Worm (Caenorhabditis elegans) whole organism, L1 larva: Measurements from ENCODE around the gene mspn-1.

ENCODE experiments used
- C16A3.4 ChIP-seq: fragments of 150-350 bp; optimal IDR thresholded peaks from 2 replicates; lab custom pipeline; 2014; ENCODE audit warnings: missing biosample characterization, missing genetic modification characterization
- F16B12.6 ChIP-seq: fragments of 150-350 bp; optimal IDR thresholded peaks from 2 replicates; lab custom pipeline; 2014; ENCODE audit warnings: missing biosample characterization, missing genetic modification characterization
- alr-1 ChIP-seq: fragments of 200-800 bp; sonication (Bioruptor generic); optimal IDR thresholded peaks from 2 replicates; lab custom pipeline; 2018; ENCODE audit warnings: borderline replicate concordance, mild to moderate bottlenecking, missing genetic modification characterization, missing compliant biosample characterization
- aly-2 ChIP-seq: fragments of 150-350 bp; optimal IDR thresholded peaks from 2 replicates; lab custom pipeline; 2014; ENCODE audit warnings: missing biosample characterization, missing genetic modification characterization
- blmp-1 ChIP-seq: fragments of 150-350 bp; optimal IDR thresholded peaks from 2 replicates; lab custom pipeline; 2014; ENCODE audit warnings: missing biosample characterization, missing genetic modification characterization
- ceh-63 ChIP-seq: fragments of 200-800 bp; sonication (Bioruptor generic); optimal IDR thresholded peaks from 2 replicates; lab custom pipeline; 2018; ENCODE audit warnings: mild to moderate bottlenecking, missing genetic modification characterization, missing compliant biosample characterization
- ceh-88 ChIP-seq: fragments of 200-800 bp; sonication (Bioruptor generic); IDR thresholded peaks from 2 replicates; pipeline ENCODE4 v1.3.6; 2022; ENCODE audit warnings: missing genetic modification characterization, missing compliant biosample characterization
- dpl-1 ChIP-seq, 3 experiments: fragments of 150-350 bp in 2 of 3; sonication (generic microtip) in 1 of 3; optimal IDR thresholded peaks; 2 replicates each; lab custom pipeline; 2014 to 2017; ENCODE audit warnings: missing biosample characterization in 3 of 3, missing genetic modification characterization in 3 of 3, missing genetic modification reagents in 3 of 3
- dsc-1 ChIP-seq: sonication (generic microtip); optimal IDR thresholded peaks from 2 replicates; lab custom pipeline; 2016; ENCODE audit warnings: mild to moderate bottlenecking, missing genetic modification characterization, missing compliant biosample characterization
- efl-1 ChIP-seq, 4 experiments: fragments of 150-350 bp; optimal IDR thresholded peaks in 3 of 4; peaks in 1 of 4; 1 replicate in 1 of 4; 2 replicates in 3 of 4; lab custom pipeline; 2014; ENCODE audit warnings: missing biosample characterization in 2 of 4, missing genetic modification characterization in 2 of 4, missing genetic modification reagents in 2 of 4
- efl-3 ChIP-seq: fragments of 200-800 bp; sonication (Bioruptor generic); optimal IDR thresholded peaks from 2 replicates; lab custom pipeline; 2018; ENCODE audit warnings: mild to moderate bottlenecking, missing genetic modification characterization, missing compliant biosample characterization
- egl-13 ChIP-seq: sonication (generic microtip); optimal IDR thresholded peaks from 2 replicates; lab custom pipeline; 2016; ENCODE audit warnings: missing genotype, missing genetic modification reagents, missing genetic modification characterization, missing compliant biosample characterization
- fkh-10 ChIP-seq: sonication (generic microtip); optimal IDR thresholded peaks from 2 replicates; lab custom pipeline; 2017; ENCODE audit warnings: missing biosample characterization, missing genetic modification reagents, missing genetic modification characterization
- fkh-4 ChIP-seq: sonication (generic microtip); optimal IDR thresholded peaks from 2 replicates; lab custom pipeline; 2016; ENCODE audit warnings: missing compliant biosample characterization, missing genetic modification characterization, borderline replicate concordance
- fkh-8 ChIP-seq: sonication (generic microtip); optimal IDR thresholded peaks from 2 replicates; lab custom pipeline; 2016; ENCODE audit warnings: mild to moderate bottlenecking, missing genetic modification characterization, missing compliant biosample characterization
- grh-1 ChIP-seq: fragments of 200-800 bp; sonication (Bioruptor generic); IDR thresholded peaks from 2 replicates; pipeline ENCODE4 v1.3.6; 2022; ENCODE audit warnings: missing genetic modification reagents, missing genetic modification characterization, missing compliant biosample characterization
- lin-13 ChIP-seq: fragments of 150-350 bp; optimal IDR thresholded peaks from 2 replicates; lab custom pipeline; 2014; ENCODE audit warnings: missing biosample characterization, missing genetic modification reagents, missing genetic modification characterization
- lin-15B ChIP-seq: fragments of 150-350 bp; sonication (generic microtip); optimal IDR thresholded peaks from 3 replicates; lab custom pipeline; 2014; ENCODE audit warnings: missing biosample characterization, missing genetic modification characterization
- lin-35 ChIP-seq, 2 experiments: fragments of 150-350 bp; optimal IDR thresholded peaks; 2 replicates each; lab custom pipeline; 2014; ENCODE audit warnings: missing biosample characterization in 2 of 2, missing genetic modification characterization in 2 of 2, missing genetic modification reagents in 2 of 2
- mdl-1 ChIP-seq, 2 experiments: fragments of 150-350 bp; optimal IDR thresholded peaks; 2 replicates each; lab custom pipeline; 2014 to 2017; ENCODE audit warnings: missing biosample characterization in 2 of 2, missing genetic modification characterization in 2 of 2, inconsistent platforms in 1 of 2
- mep-1 ChIP-seq: fragments of 150-350 bp; optimal IDR thresholded peaks from 2 replicates; lab custom pipeline; 2014; ENCODE audit warnings: missing biosample characterization, missing genetic modification characterization
- nhr-11 ChIP-seq: fragments of 150-350 bp; optimal IDR thresholded peaks from 2 replicates; lab custom pipeline; 2014; ENCODE audit warnings: missing biosample characterization, missing genetic modification characterization
- nhr-12 ChIP-seq: sonication (generic microtip); optimal IDR thresholded peaks from 2 replicates; lab custom pipeline; 2017; ENCODE audit warnings: missing biosample characterization, missing genetic modification characterization
- nhr-19 ChIP-seq: fragments of 200-800 bp; sonication (Bioruptor generic); conservative IDR thresholded peaks from 2 replicates; pipeline ENCODE4 v1.3.6; 2022; ENCODE audit warnings: missing genetic modification characterization, missing compliant biosample characterization
- nhr-237 ChIP-seq: fragments of 150-350 bp; optimal IDR thresholded peaks from 2 replicates; lab custom pipeline; 2014; ENCODE audit warnings: missing biosample characterization, missing genetic modification characterization
- nhr-47 ChIP-seq: sonication (generic microtip); optimal IDR thresholded peaks from 2 replicates; lab custom pipeline; 2016; ENCODE audit warnings: mild to moderate bottlenecking, missing genetic modification characterization, moderate library complexity, missing compliant biosample characterization
- nhr-76 ChIP-seq: sonication (generic microtip); optimal IDR thresholded peaks from 2 replicates; lab custom pipeline; 2017; ENCODE audit warnings: missing biosample characterization, missing genetic modification characterization
- nhr-85 ChIP-seq: sonication (generic microtip); peaks from one replicate; lab custom pipeline; 2016; ENCODE audit warnings: missing genetic modification characterization, inconsistent platforms, missing compliant biosample characterization
- nhr-90 ChIP-seq: sonication (generic microtip); optimal IDR thresholded peaks from 2 replicates; lab custom pipeline; 2016; ENCODE audit warnings: mild to moderate bottlenecking, missing genetic modification characterization, missing compliant biosample characterization; ENCODE audit not compliant: poor library complexity
- pag-3 ChIP-seq: sonication (generic microtip); optimal IDR thresholded peaks from 2 replicates; lab custom pipeline; 2017; ENCODE audit warnings: missing genetic modification characterization, mild to moderate bottlenecking, missing compliant biosample characterization, antibody characterized with exemption, borderline replicate concordance; ENCODE audit not compliant: insufficient read depth
- pax-3 ChIP-seq: fragments of 200-800 bp; sonication (Bioruptor generic); optimal IDR thresholded peaks from 2 replicates; lab custom pipeline; 2018; ENCODE audit warnings: mild to moderate bottlenecking, missing genetic modification characterization, moderate library complexity, missing compliant biosample characterization
- rnt-1 ChIP-seq: sonication (generic microtip); optimal IDR thresholded peaks from 2 replicates; lab custom pipeline; 2016; ENCODE audit warnings: mild to moderate bottlenecking, missing genetic modification characterization, moderate library complexity, missing compliant biosample characterization
- skn-1 ChIP-seq: fragments of 150-350 bp; optimal IDR thresholded peaks from 2 replicates; lab custom pipeline; 2014; ENCODE audit warnings: missing biosample characterization, missing genetic modification characterization
- snpc-4 ChIP-seq: fragments of 150-350 bp; optimal IDR thresholded peaks from 2 replicates; lab custom pipeline; 2014; ENCODE audit warnings: missing biosample characterization, missing genetic modification characterization
- snu-23 ChIP-seq: sonication (generic microtip); optimal IDR thresholded peaks from 2 replicates; lab custom pipeline; 2016; ENCODE audit warnings: missing genetic modification characterization, missing compliant biosample characterization
- unc-86 ChIP-seq: sonication (generic microtip); optimal IDR thresholded peaks from 2 replicates; lab custom pipeline; 2016; ENCODE audit warnings: missing genetic modification characterization, missing compliant biosample characterization
- vab-15 ChIP-seq: sonication (generic microtip); optimal IDR thresholded peaks from 2 replicates; lab custom pipeline; 2017; ENCODE audit warnings: missing genotype, mild to moderate bottlenecking, missing genetic modification characterization, missing compliant biosample characterization
- xbp-1 ChIP-seq: sonication (generic microtip); optimal IDR thresholded peaks from 2 replicates; lab custom pipeline; 2016; ENCODE audit warnings: missing genetic modification characterization, missing compliant biosample characterization
- zag-1 ChIP-seq: fragments of 150-350 bp; optimal IDR thresholded peaks from 2 replicates; lab custom pipeline; 2014; ENCODE audit warnings: missing biosample characterization, missing genetic modification characterization
- zip-4 ChIP-seq: fragments of 200-800 bp; sonication (Bioruptor generic); optimal IDR thresholded peaks from 2 replicates; lab custom pipeline; 2018; ENCODE audit warnings: mild to moderate bottlenecking, missing genetic modification characterization, moderate library complexity, missing compliant biosample characterization
- ztf-11 ChIP-seq, 2 experiments: sonication (generic microtip); optimal IDR thresholded peaks; 2 replicates each; lab custom pipeline; 2016 to 2017; ENCODE audit warnings: missing genetic modification characterization in 2 of 2, missing biosample characterization in 1 of 2, missing compliant biosample characterization in 1 of 2
- ztf-4 ChIP-seq: fragments of 150-350 bp; optimal IDR thresholded peaks from 2 replicates; lab custom pipeline; 2014; ENCODE audit warnings: missing biosample characterization, missing genetic modification characterization

Gene mspn-1

ce11 chrIV:10151439-10151997, 26.2 kb upstream of the mspn-1 start, which contains the start of gene copg-1 (continued):
- TF ChIP-seq alr-1 (tag; lab: Kevin White, UChicago) (no peak), mdl-1 (tag; optimal IDR thresholded peaks at IDR 0.05; lab: Kevin White, UChicago) (peak in 1 of 2 experiments; percentile 34), nhr-237 (tag; lab: Kevin White, UChicago) (no peak), nhr-76 (no peak), fkh-10 (GFP tag; lab: Kevin White, UChicago) (no peak), skn-1 (peak; percentile 48), efl-3 (GFP tag; lab: Kevin White, UChicago) (no peak), blmp-1 (tag; lab: Kevin White, UChicago) (peak; percentile 49), lin-13 (GFP tag; lab: Kevin White, UChicago) (peak; percentile 6), unc-86 (peak; percentile 50), ztf-4 (peak; percentile 13), F16B12.6 (tag; lab: Kevin White, UChicago) (peak; percentile 91), ceh-63 (GFP tag; lab: Kevin White, UChicago) (no peak), pag-3 (no peak), rnt-1 (tag; lab: Kevin White, UChicago) (peak; percentile 37), nhr-90 (tag; lab: Kevin White, UChicago) (peak; percentile 13), dpl-1 (GFP tag; optimal IDR thresholded peaks at IDR 0.05; lab: Kevin White, UChicago) (peak; percentile 45 to 74 (median 62)), C16A3.4 (tag; lab: Kevin White, UChicago) (peak; percentile 35), egl-13 (tag; lab: Kevin White, UChicago) (no peak), fkh-4 (no peak), dsc-1 (tag; lab: Kevin White, UChicago) (peak; percentile 33), xbp-1 (peak; percentile 57), nhr-11 (no peak), nhr-85 (tag; lab: Kevin White, UChicago) (peak; percentile 48), nhr-47 (tag; lab: Kevin White, UChicago) (peak; percentile 67), pax-3 (tag; lab: Kevin White, UChicago) (no peak), nhr-19 (peak; percentile 20; the same call in 1 of the 2 replicates), ztf-11 (tag; optimal IDR thresholded peaks at IDR 0.05; lab: Kevin White, UChicago) (no peak), fkh-8 (tag; lab: Kevin White, UChicago) (peak; percentile 28)
- TF ChIP-seq, all 84 proteins: peak for 35

- TF ChIP-seq efl-1 (optimal IDR thresholded peaks at IDR 0.05; lab: Kevin White, UChicago) = no peak
- TF ChIP-seq efl-1 (GFP tag; optimal IDR thresholded peaks at IDR 0.05 in 1 of 2; lab: Kevin White, UChicago) = peak in 1 of 2 experiments; percentile 88
- no peak for TF ChIP-seq lin-15B (tag; lab: Kevin White, UChicago)
- no peak for TF ChIP-seq snu-23 (GFP tag; lab: Kevin White, UChicago)
- TF ChIP-seq, all 84 proteins: peak for 1
These were observed 24.3 kb upstream of the mspn-1 start for ce11 chrIV:10153479-10153878.

DNA sequence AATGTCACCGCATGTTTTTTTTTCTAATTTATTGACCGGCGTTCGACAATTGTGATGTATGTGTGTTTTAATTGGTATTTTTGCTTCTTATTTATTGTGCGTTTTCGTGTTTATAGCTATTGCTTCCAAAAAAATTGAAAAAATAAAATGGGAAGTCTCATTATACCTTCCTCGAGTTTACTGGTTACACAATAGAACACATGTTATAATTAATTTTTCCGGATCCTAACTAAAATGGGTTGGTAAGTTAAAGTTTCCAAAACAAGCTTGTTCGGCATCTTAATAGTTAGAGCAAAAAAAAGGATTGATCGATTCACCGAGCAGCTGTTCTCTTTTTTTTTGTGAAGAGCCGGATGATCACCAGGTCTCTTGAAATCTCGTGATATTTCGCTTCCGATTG, 22.3 kb upstream of the mspn-1 start, which contains the start of gene ttr-54:
Gene ttr-54, plus strand, starts transcription at position 301 of the 400 bp plus-strand sequence.
- TF ChIP-seq zag-1 (tag; lab: Kevin White, UChicago) (no peak), rnt-1 (tag; lab: Kevin White, UChicago) (peak; percentile 24)

ce11 chrIV:10157034-10157433, 20.7 kb upstream of the mspn-1 start:
- TF ChIP-seq lin-13 (GFP tag; lab: Kevin White, UChicago) (no peak), ceh-88 (GFP tag; lab: Robert Waterston, UW) (no peak), lin-35 (GFP tag; optimal IDR thresholded peaks at IDR 0.05; lab: Kevin White, UChicago) (no peak), fkh-10 (GFP tag; lab: Kevin White, UChicago) (no peak), aly-2 (tag; lab: Kevin White, UChicago) (no peak), nhr-12 (no peak), vab-15 (no peak), nhr-85 (tag; lab: Kevin White, UChicago) (no peak), snpc-4 (no peak), mep-1 (tag; lab: Kevin White, UChicago) (no peak), grh-1 (GFP tag; lab: Robert Waterston, UW) (no peak), zip-4 (GFP tag; lab: Kevin White, UChicago) (no peak)
- TF ChIP-seq, all 84 proteins: peak for 0
